Fruit fly (Drosophila melanogaster): ENCODE data around the gene CG34452.

Gene CG34452

dm6 chr3L:15655910-15656309, 31.8 kb downstream of the CG34452 start, which contains the start of gene Eig71Ee:
Gene Eig71Ee (minus strand): TSS chr3L:15656010.
- no peak for TF ChIP-seq CG17801 (GFP tag; optimal IDR thresholded peaks at IDR 0.05; ENCODE audit: partially characterized antibody)

dm6 chr3L:15652154-15652553, 35.5 kb downstream of the CG34452 start, which contains the start of the genes Eig71Ec and Eig71Ed:
Gene Eig71Ec (minus strand): TSS chr3L:15652254.
Gene Eig71Ed (plus strand): TSS chr3L:15652537.
- no peak for TF ChIP-seq CG17801 (GFP tag; optimal IDR thresholded peaks at IDR 0.05; ENCODE audit: partially characterized antibody)

DNA sequence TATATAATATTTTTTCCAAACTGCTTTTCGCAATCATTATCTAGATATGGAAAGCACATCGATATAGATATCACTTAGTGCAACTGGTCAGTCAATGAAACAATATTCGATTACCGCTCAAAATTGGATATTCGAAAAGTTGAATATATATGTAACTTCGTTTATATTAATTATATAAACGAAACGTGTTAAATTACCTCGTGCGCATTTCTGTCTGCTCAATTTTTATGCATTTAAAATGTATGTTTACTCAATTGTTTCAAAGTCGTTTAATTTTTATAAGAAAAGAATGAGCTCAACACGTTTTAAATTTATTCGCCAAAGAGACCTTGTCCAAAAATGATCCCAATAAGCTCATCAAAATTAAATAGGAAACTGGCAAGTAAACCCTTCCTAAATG, 37.1 kb downstream of the CG34452 start, which contains the start of gene CG43084:
CG43084 (plus strand) TSS at position 301 of the 400 bp plus-strand sequence.
- no peak for TF ChIP-seq CG17801 (GFP tag; optimal IDR thresholded peaks at IDR 0.05; ENCODE audit: partially characterized antibody)

dm6 chr3L:15649561-15649960, 38.1 kb downstream of the CG34452 start, which contains the start of the genes Eig71Ea and Eig71Eb:
Gene Eig71Ea (minus strand): TSS chr3L:15649661.
Gene Eig71Eb (plus strand): TSS chr3L:15649936.
- TF ChIP-seq CG17801 (GFP tag; optimal IDR thresholded peaks at IDR 0.05; ENCODE audit: partially characterized antibody): no peak

- TF ChIP-seq CG17801 (GFP tag; optimal IDR thresholded peaks at IDR 0.05; ENCODE audit: partially characterized antibody): no peak
These were observed 39.7 kb downstream of the CG34452 start, which contains the start of the genes comm3 and CG43083 for dm6 chr3L:15647712-15648621. Gene comm3 (minus strand): TSS chr3L:15647762. Gene CG43083 (plus strand): TSS chr3L:15648571.

DNA sequence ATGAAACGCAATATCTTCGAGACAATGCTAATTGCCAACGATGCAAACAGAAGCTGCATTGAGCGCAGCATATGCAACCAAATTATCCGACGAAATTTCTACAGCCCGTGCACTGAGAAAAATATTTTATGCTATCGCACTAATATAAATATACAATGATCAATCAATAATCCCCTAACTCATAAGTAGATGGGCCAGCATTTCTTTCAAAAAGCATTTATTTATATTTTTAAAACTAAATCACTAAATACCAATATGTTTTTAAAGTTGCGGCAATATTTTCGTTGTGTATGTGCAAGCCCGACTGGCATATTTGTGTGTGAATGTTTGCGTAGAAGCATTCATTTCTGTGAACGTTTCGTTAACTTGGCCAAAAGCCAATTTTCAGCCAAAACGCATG, 41.5 kb downstream of the CG34452 start:
- no peak for TF ChIP-seq CG17801 (GFP tag; optimal IDR thresholded peaks at IDR 0.05; ENCODE audit: partially characterized antibody)

dm6 chr3L:15641590-15642019, 46.1 kb downstream of the CG34452 start:
- TF ChIP-seq CG17801 (GFP tag; optimal IDR thresholded peaks at IDR 0.05; ENCODE audit: partially characterized antibody): no peak

- TF ChIP-seq CG17801 (GFP tag; optimal IDR thresholded peaks at IDR 0.05; ENCODE audit: partially characterized antibody): no peak
These were observed 47.7 kb downstream of the CG34452 start for dm6 chr3L:15639978-15640377.

DNA sequence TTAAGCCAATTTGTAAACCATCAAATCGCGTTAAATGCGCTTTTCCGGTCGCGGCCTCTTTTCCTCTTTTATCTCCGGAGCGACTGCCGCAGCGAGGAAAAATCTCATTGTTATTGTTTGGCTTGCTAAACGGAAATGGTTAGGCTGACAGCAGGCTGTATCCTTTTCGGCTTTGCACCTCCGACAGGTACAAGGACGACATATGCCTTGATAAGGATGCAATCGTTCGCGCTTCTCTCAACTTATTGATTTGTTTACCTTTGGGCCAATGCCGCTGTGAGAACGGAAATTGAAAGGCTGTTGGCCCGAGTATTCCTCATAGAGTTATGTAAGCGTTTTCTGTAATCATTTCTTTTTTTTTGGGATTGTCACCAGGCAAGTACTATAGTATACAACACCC, 49.2 kb downstream of the CG34452 start:
- TF ChIP-seq CG17801 (GFP tag; optimal IDR thresholded peaks at IDR 0.05; ENCODE audit: partially characterized antibody): no peak

dm6 chr3L:15637618-15638017, 50.1 kb downstream of the CG34452 start:
- TF ChIP-seq CG17801 (GFP tag; optimal IDR thresholded peaks at IDR 0.05; ENCODE audit: partially characterized antibody): no peak

DNA sequence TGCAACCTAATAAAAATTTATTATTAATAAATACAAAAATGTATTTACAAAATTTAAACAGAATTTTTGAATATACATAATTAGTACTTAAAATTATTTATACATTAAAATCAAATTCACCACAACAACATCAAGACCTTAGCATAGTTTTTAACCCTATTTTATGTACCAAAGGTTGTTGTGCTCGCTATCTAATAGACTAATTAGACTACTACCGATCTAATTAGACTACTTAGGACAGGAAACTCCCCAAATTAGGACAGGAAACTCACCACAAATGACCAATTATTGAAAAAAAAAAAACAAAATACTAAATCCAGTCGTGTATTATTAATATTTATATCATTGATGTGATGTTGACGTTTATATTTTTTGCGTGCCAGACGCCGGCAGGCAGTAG, 50.7 kb downstream of the CG34452 start:
- TF ChIP-seq CG17801 (GFP tag; optimal IDR thresholded peaks at IDR 0.05; ENCODE audit: partially characterized antibody): no peak

- TF ChIP-seq CG17801 (GFP tag; optimal IDR thresholded peaks at IDR 0.05; ENCODE audit: partially characterized antibody): no peak
These were observed 51.3 kb downstream of the CG34452 start for dm6 chr3L:15636359-15636758.
